In genomic region chrIV:15042159-15042936, ce11 we compare ENCODE assay signal across 4 worm cellular contexts.
TF ChIP-seq lines count a peak whose summit lies in the region.

No protein-coding gene starts in this region.

TF ChIP-seq in whole organism, L1 larva, 84 proteins besides CTCF, POLR2A, EP300 and RAD21:
- TF ChIP-seq ceh-8 (GFP tag; optimal IDR thresholded peaks at IDR 0.05; lab: Kevin White, UChicago) (peak; percentile 8), nhr-20 (tag; optimal IDR thresholded peaks at IDR 0.05; lab: Kevin White, UChicago) (no peak), efl-1 (optimal IDR thresholded peaks at IDR 0.05; lab: Kevin White, UChicago) (no peak), efl-1 (GFP tag; optimal IDR thresholded peaks at IDR 0.05 in 1 of 2; lab: Kevin White, UChicago) (peak in 1 of 2 experiments; percentile 14)

TF ChIP-seq in whole organism, L4 larva, 104 proteins besides CTCF, POLR2A, EP300 and RAD21 (continues in another document):
- TF ChIP-seq rbr-2 (tag; optimal IDR thresholded peaks at IDR 0.05; lab: Kevin White, UChicago) (no peak), spr-3 (GFP tag; optimal IDR thresholded peaks at IDR 0.05; lab: Kevin White, UChicago) (no peak), pha-4 (GFP tag; IDR thresholded peaks at IDR 0.05; lab: Robert Waterston, UW) (no peak), pha-4 (tag; optimal IDR thresholded peaks at IDR 0.05; lab: Kevin White, UChicago) (no peak), zfp-2 (tag; optimal IDR thresholded peaks at IDR 0.05; lab: Kevin White, UChicago) (no peak), lin-1 (GFP tag; IDR thresholded peaks at IDR 0.05; lab: Robert Waterston, UW) (no peak), Y75B8A.6 (GFP tag; IDR thresholded peaks at IDR 0.05; lab: Robert Waterston, UW) (no peak), tra-1 (GFP tag; IDR thresholded peaks at IDR 0.05; lab: Robert Waterston, UW) (no peak), madf-5 (GFP tag; IDR thresholded peaks at IDR 0.05; lab: Robert Waterston, UW) (no peak), mes-2 (tag; optimal IDR thresholded peaks at IDR 0.05; lab: Kevin White, UChicago; ENCODE audit: poor library complexity, severe bottlenecking) (no peak), egl-27 (tag; optimal IDR thresholded peaks at IDR 0.05; lab: Kevin White, UChicago) (no peak), Y5F2A.4 (GFP tag; optimal IDR thresholded peaks at IDR 0.05; lab: Kevin White, UChicago) (no peak), T26A8.4 (GFP tag; IDR thresholded peaks at IDR 0.05; lab: Robert Waterston, UW) (no peak), dmd-9 (GFP tag; IDR thresholded peaks at IDR 0.05; lab: Robert Waterston, UW) (no peak), snpc-1.2 (GFP tag; IDR thresholded peaks at IDR 0.05; lab: Robert Waterston, UW) (peak; percentile 87), nhr-48 (tag; optimal IDR thresholded peaks at IDR 0.05; lab: Kevin White, UChicago) (no peak), mxl-3 (GFP tag; optimal IDR thresholded peaks at IDR 0.05; lab: Kevin White, UChicago) (no peak), hlh-30 (tag; optimal IDR thresholded peaks at IDR 0.05; lab: Kevin White, UChicago; ENCODE audit: insufficient read depth) (no peak), lin-38 (GFP tag; IDR thresholded peaks at IDR 0.05; lab: Robert Waterston, UW) (peak; percentile 49), F26F4.8 (GFP tag; conservative IDR thresholded peaks at IDR 0.05; lab: Robert Waterston, UW) (no peak), zfp-3 (GFP tag; conservative IDR thresholded peaks at IDR 0.05; lab: Robert Waterston, UW) (no peak), lir-3 (tag; optimal IDR thresholded peaks at IDR 0.05; lab: Kevin White, UChicago) (no peak), nhr-111 (GFP tag; optimal IDR thresholded peaks at IDR 0.05; lab: Kevin White, UChicago) (no peak), egl-43 (GFP tag; IDR thresholded peaks at IDR 0.05; lab: Robert Waterston, UW) (0 out of 2 replicates have a peak, but pooled peaks have one; percentile 4), mdt-29 (GFP tag; IDR thresholded peaks at IDR 0.05; lab: Robert Waterston, UW) (no peak), dmd-6 (GFP tag; IDR thresholded peaks at IDR 0.05; lab: Robert Waterston, UW) (no peak), sdz-12 (GFP tag; optimal IDR thresholded peaks at IDR 0.05; lab: Kevin White, UChicago) (no peak), nhr-28 (tag; optimal IDR thresholded peaks at IDR 0.05; lab: Kevin White, UChicago) (no peak), zip-2 (tag; optimal IDR thresholded peaks at IDR 0.05; lab: Kevin White, UChicago) (no peak), fos-1 (tag; optimal IDR thresholded peaks at IDR 0.05; lab: Kevin White, UChicago) (no peak), D1046.2 (GFP tag; IDR thresholded peaks at IDR 0.05; lab: Robert Waterston, UW) (no peak)

TF ChIP-seq in whole organism, early embryonic, 17 proteins besides CTCF, POLR2A, EP300 and RAD21:
- TF ChIP-seq tbx-37 (GFP tag; conservative IDR thresholded peaks at IDR 0.05; lab: Robert Waterston, UW), result no peak
- TF ChIP-seq ceh-36 (tag; optimal IDR thresholded peaks at IDR 0.05; lab: Kevin White, UChicago), result no peak
- TF ChIP-seq tra-4 (tag; optimal IDR thresholded peaks at IDR 0.05; lab: Kevin White, UChicago), result no peak
- TF ChIP-seq ama-1 (optimal IDR thresholded peaks at IDR 0.05; lab: Kevin White, UChicago), result peak; percentile 36
- no peak for TF ChIP-seq aly-1 (tag; optimal IDR thresholded peaks at IDR 0.05; lab: Kevin White, UChicago)
- TF ChIP-seq F13C5.2 (tag; optimal IDR thresholded peaks at IDR 0.05; lab: Kevin White, UChicago), result no peak
- no peak for TF ChIP-seq hnd-1 (tag; optimal IDR thresholded peaks at IDR 0.05; lab: Kevin White, UChicago)
- TF ChIP-seq hmbx-1 (tag; optimal IDR thresholded peaks at IDR 0.05; lab: Kevin White, UChicago), result no peak
- TF ChIP-seq tbx-11 (GFP tag; IDR thresholded peaks at IDR 0.05; lab: Robert Waterston, UW), result no peak

TF ChIP-seq in whole organism, young adult, 124 proteins besides CTCF, POLR2A, EP300 and RAD21 (continues in another document):
- TF ChIP-seq K12H6.12 (tag; optimal IDR thresholded peaks at IDR 0.05; lab: Kevin White, UChicago) (no peak), rpc-1 (optimal IDR thresholded peaks at IDR 0.05; lab: Kevin White, UChicago) (no peak), rpc-1 (tag; optimal IDR thresholded peaks at IDR 0.05; lab: Kevin White, UChicago) (no peak), sptf-2 (GFP tag; optimal IDR thresholded peaks at IDR 0.05; lab: Kevin White, UChicago) (no peak), C06A6.2 (GFP tag; conservative IDR thresholded peaks at IDR 0.05; lab: Robert Waterston, UW) (no peak), die-1 (tag; optimal IDR thresholded peaks at IDR 0.05; lab: Kevin White, UChicago) (no peak), B0035.1 (tag; optimal IDR thresholded peaks at IDR 0.05; lab: Kevin White, UChicago) (no peak), nhr-80 (tag; optimal IDR thresholded peaks at IDR 0.05; lab: Kevin White, UChicago) (no peak), mes-4 (tag; optimal IDR thresholded peaks at IDR 0.05; lab: Kevin White, UChicago) (no peak), aptf-2 (GFP tag; conservative IDR thresholded peaks at IDR 0.05; lab: Robert Waterston, UW) (no peak), madf-3 (GFP tag; IDR thresholded peaks at IDR 0.05; lab: Robert Waterston, UW) (peak; percentile 72), athp-1 (tag; optimal IDR thresholded peaks at IDR 0.05; lab: Kevin White, UChicago) (peak; percentile 29), bed-1 (GFP tag; IDR thresholded peaks at IDR 0.05; lab: Robert Waterston, UW) (no peak), lin-35 (GFP tag; optimal IDR thresholded peaks at IDR 0.05; lab: Kevin White, UChicago) (no peak), nhr-27 (tag; optimal IDR thresholded peaks at IDR 0.05; lab: Kevin White, UChicago) (no peak), let-526 (GFP tag; IDR thresholded peaks at IDR 0.05; lab: Robert Waterston, UW) (no peak), hmg-1.2 (GFP tag; IDR thresholded peaks at IDR 0.05; lab: Robert Waterston, UW) (peak; percentile 41), snpc-4 (GFP tag; optimal IDR thresholded peaks at IDR 0.05; lab: Kevin White, UChicago) (peak; percentile 68), snpc-4 (tag; optimal IDR thresholded peaks at IDR 0.05; lab: Kevin White, UChicago) (peak in 3 of 4 experiments; percentile 58 to 91 (median 80)), ZK185.1 (tag; optimal IDR thresholded peaks at IDR 0.05; lab: Kevin White, UChicago; ENCODE audit: poor library complexity, severe bottlenecking) (no peak), xnd-1 (tag; optimal IDR thresholded peaks at IDR 0.05; lab: Kevin White, UChicago) (no peak), hrde-1 (tag; optimal IDR thresholded peaks at IDR 0.05; lab: Kevin White, UChicago; ENCODE audit: borderline replicate concordance) (peak; percentile 49), F22D6.2 (tag; optimal IDR thresholded peaks at IDR 0.05; lab: Kevin White, UChicago) (no peak), egl-44 (GFP tag; IDR thresholded peaks at IDR 0.05; lab: Robert Waterston, UW) (no peak), Y67H2A.10 (GFP tag; conservative IDR thresholded peaks at IDR 0.05; lab: Robert Waterston, UW) (peak; percentile 50; the same call in 1 of the 2 replicates), Y56A3A.18 (GFP tag; IDR thresholded peaks at IDR 0.05; lab: Robert Waterston, UW) (0 out of 2 replicates have a peak, but pooled peaks have one; percentile 40), tbx-9 (tag; optimal IDR thresholded peaks at IDR 0.05; lab: Kevin White, UChicago; ENCODE audit: borderline replicate concordance) (no peak), ztf-22 (GFP tag; optimal IDR thresholded peaks at IDR 0.05; lab: Kevin White, UChicago) (no peak), F57A8.1 (GFP tag; optimal IDR thresholded peaks at IDR 0.05; lab: Kevin White, UChicago) (no peak), nhr-120 (GFP tag; IDR thresholded peaks at IDR 0.05; lab: Robert Waterston, UW) (no peak), repo-1 (tag; optimal IDR thresholded peaks at IDR 0.05; lab: Kevin White, UChicago) (no peak), atf-7 (tag; optimal IDR thresholded peaks at IDR 0.05; lab: Kevin White, UChicago) (no peak), lin-40 (tag; optimal IDR thresholded peaks at IDR 0.05; lab: Kevin White, UChicago) (no peak), lsy-27 (tag; optimal IDR thresholded peaks at IDR 0.05; lab: Kevin White, UChicago; ENCODE audit: borderline replicate concordance, insufficient read depth) (no peak), hmg-20 (GFP tag; IDR thresholded peaks at IDR 0.05; lab: Robert Waterston, UW) (no peak), mcd-1 (GFP tag; IDR thresholded peaks at IDR 0.05; lab: Robert Waterston, UW) (peak; percentile 41; the same call in 1 of the 2 replicates), ceh-79 (tag; optimal IDR thresholded peaks at IDR 0.05; lab: Kevin White, UChicago) (no peak), ztf-25 (GFP tag; IDR thresholded peaks at IDR 0.05; lab: Robert Waterston, UW) (no peak), F57C9.4 (tag; optimal IDR thresholded peaks at IDR 0.05; lab: Kevin White, UChicago) (no peak), mel-28 (tag; optimal IDR thresholded peaks at IDR 0.05; lab: Kevin White, UChicago; ENCODE audit: borderline replicate concordance) (no peak), snpc-1.3 (tag; optimal IDR thresholded peaks at IDR 0.05; lab: Kevin White, UChicago; ENCODE audit: insufficient read depth) (peak; percentile 47), dox-1 (GFP tag; IDR thresholded peaks at IDR 0.05; lab: Robert Waterston, UW) (peak; percentile 63), lin-26 (GFP tag; IDR thresholded peaks at IDR 0.05; lab: Robert Waterston, UW) (peak; percentile 67), lag-1 (GFP tag; IDR thresholded peaks at IDR 0.05; lab: Robert Waterston, UW) (no peak), nhr-90 (tag; optimal IDR thresholded peaks at IDR 0.05; lab: Kevin White, UChicago) (no peak), zfh-2 (GFP tag; conservative IDR thresholded peaks at IDR 0.05; lab: Robert Waterston, UW) (peak; percentile 68), F10E7.11 (tag; optimal IDR thresholded peaks at IDR 0.05; lab: Kevin White, UChicago) (no peak), ztf-3 (GFP tag; optimal IDR thresholded peaks at IDR 0.05; lab: Kevin White, UChicago) (no peak), F33H1.4 (GFP tag; IDR thresholded peaks at IDR 0.05; lab: Robert Waterston, UW) (peak; percentile 49), attf-5 (GFP tag; optimal IDR thresholded peaks at IDR 0.05; lab: Kevin White, UChicago) (no peak), K11D2.4 (GFP tag; IDR thresholded peaks at IDR 0.05; lab: Robert Waterston, UW) (no peak), madf-6 (GFP tag; IDR thresholded peaks at IDR 0.05; lab: Robert Waterston, UW) (peak; percentile 22; the same call in 1 of the 2 replicates), pha-4 (tag; optimal IDR thresholded peaks at IDR 0.05; lab: Kevin White, UChicago) (no peak), ztf-26 (tag; optimal IDR thresholded peaks at IDR 0.05; lab: Kevin White, UChicago) (no peak), ztf-6 (GFP tag; IDR thresholded peaks at IDR 0.05; lab: Robert Waterston, UW) (no peak), madf-10 (tag; optimal IDR thresholded peaks at IDR 0.05; lab: Kevin White, UChicago) (no peak)
